Worm (Caenorhabditis elegans) whole organism, L4 larva: Measurements from ENCODE around the gene srbc-76.

Source experiments
- D1046.2 ChIP-seq: fragments of 200-800 bp; sonication (Bioruptor generic); IDR thresholded peaks from 2 replicates; pipeline ENCODE4 v1.3.6; 2022; ENCODE audit warnings: missing genetic modification characterization, missing compliant biosample characterization
- F10B5.3 ChIP-seq: sonication (generic microtip); optimal IDR thresholded peaks from 2 replicates; lab custom pipeline; 2016; ENCODE audit warnings: mild to moderate bottlenecking, missing genetic modification characterization, missing compliant biosample characterization
- F26F4.8 ChIP-seq: fragments of 200-800 bp; sonication (Bioruptor generic); conservative IDR thresholded peaks from 2 replicates; pipeline ENCODE4 v1.3.6; 2022; ENCODE audit warnings: missing genetic modification characterization, missing compliant biosample characterization
- T20F7.1 ChIP-seq: fragments of 200-800 bp; sonication (Bioruptor generic); optimal IDR thresholded peaks from 2 replicates; lab custom pipeline; 2018; ENCODE audit warnings: mild to moderate bottlenecking, missing genetic modification characterization, missing compliant biosample characterization
- T26A8.4 ChIP-seq: fragments of 200-800 bp; sonication (Bioruptor generic); IDR thresholded peaks from 2 replicates; pipeline ENCODE4 v1.3.6; 2022; ENCODE audit warnings: missing genetic modification characterization, missing compliant biosample characterization
- ZK337.2 ChIP-seq: fragments of 200-800 bp; sonication (Bioruptor generic); IDR thresholded peaks from 2 replicates; pipeline ENCODE4 v1.3.6; 2022; ENCODE audit warnings: missing genetic modification reagents, missing genetic modification characterization, missing compliant biosample characterization
- aly-2 ChIP-seq: sonication (generic microtip); optimal IDR thresholded peaks from 2 replicates; lab custom pipeline; 2018; ENCODE audit warnings: missing biosample characterization, missing genetic modification characterization
- ceh-32 ChIP-seq: sonication (generic microtip); optimal IDR thresholded peaks from 2 replicates; lab custom pipeline; 2016; ENCODE audit warnings: mild to moderate bottlenecking, missing genetic modification characterization, missing compliant biosample characterization; ENCODE audit not compliant: poor library complexity
- ceh-44 ChIP-seq: fragments of 200-800 bp; sonication (Bioruptor generic); IDR thresholded peaks from 2 replicates; pipeline ENCODE4 v1.3.6; 2022; ENCODE audit warnings: missing genetic modification reagents, missing genetic modification characterization, missing compliant biosample characterization
- ceh-82 ChIP-seq: sonication (generic microtip); optimal IDR thresholded peaks from 2 replicates; lab custom pipeline; 2017; ENCODE audit warnings: missing biosample characterization, missing genetic modification characterization
- cey-2 ChIP-seq: sonication (generic microtip); optimal IDR thresholded peaks from 3 replicates; lab custom pipeline; 2017; ENCODE audit warnings: missing genetic modification characterization, mild to moderate bottlenecking, missing compliant biosample characterization, antibody characterized with exemption, borderline replicate concordance; ENCODE audit not compliant: insufficient read depth
- daf-16 ChIP-seq, 3 experiments: sonication (generic microtip); optimal IDR thresholded peaks; 2 replicates each; lab custom pipeline; 2016 to 2017; ENCODE audit warnings: missing genetic modification characterization in 3 of 3, missing genetic modification reagents in 3 of 3, mild to moderate bottlenecking in 2 of 3, missing compliant biosample characterization in 2 of 3, missing biosample characterization in 1 of 3, moderate library complexity in 1 of 3
- dmd-6 ChIP-seq: fragments of 200-800 bp; sonication (Bioruptor generic); IDR thresholded peaks from 2 replicates; pipeline ENCODE4 v1.3.6; 2022; ENCODE audit warnings: missing genetic modification reagents, missing genetic modification characterization, missing compliant biosample characterization
- duxl-1 ChIP-seq: sonication (generic microtip); optimal IDR thresholded peaks from 2 replicates; lab custom pipeline; 2016; ENCODE audit warnings: mild to moderate bottlenecking, missing genetic modification characterization, moderate library complexity, missing compliant biosample characterization; ENCODE audit not compliant: poor library complexity
- dve-1 ChIP-seq: sonication (generic microtip); optimal IDR thresholded peaks from 2 replicates; lab custom pipeline; 2017; ENCODE audit warnings: antibody characterized with exemption, mild to moderate bottlenecking, missing genetic modification characterization, missing compliant biosample characterization; ENCODE audit not compliant: insufficient read depth
- egl-27 ChIP-seq: sonication (generic microtip); optimal IDR thresholded peaks from 3 replicates; lab custom pipeline; 2017; ENCODE audit warnings: missing biosample characterization, missing genetic modification reagents, missing genetic modification characterization
- hif-1 ChIP-seq, 2 experiments: sonication (generic microtip); optimal IDR thresholded peaks; 2 replicates each; lab custom pipeline; 2016 to 2017; ENCODE audit warnings: missing compliant biosample characterization in 2 of 2, missing genetic modification characterization in 2 of 2, missing genetic modification reagents in 2 of 2, missing genotype in 2 of 2, mild to moderate bottlenecking in 1 of 2
- jun-1 ChIP-seq: fragments of 150-350 bp; optimal IDR thresholded peaks from 2 replicates; lab custom pipeline; 2014; ENCODE audit warnings: missing biosample characterization, missing genetic modification reagents, missing genetic modification characterization
- lin-1 ChIP-seq: fragments of 200-800 bp; sonication (Bioruptor generic); IDR thresholded peaks from 2 replicates; pipeline ENCODE4 v1.3.6; 2022; ENCODE audit warnings: missing genetic modification reagents, missing genetic modification characterization, missing compliant biosample characterization
- lin-13 ChIP-seq: fragments of 150-350 bp; optimal IDR thresholded peaks from 2 replicates; lab custom pipeline; 2014; ENCODE audit warnings: missing biosample characterization, missing genetic modification reagents, missing genetic modification characterization
- madf-9 ChIP-seq: fragments of 200-800 bp; sonication (Bioruptor generic); conservative IDR thresholded peaks from 2 replicates; pipeline ENCODE4 v1.3.6; 2022; ENCODE audit warnings: missing genetic modification reagents, missing genetic modification characterization, missing compliant biosample characterization
- mes-2 ChIP-seq: sonication (generic microtip); optimal IDR thresholded peaks from 2 replicates; lab custom pipeline; 2016; ENCODE audit warnings: missing genotype, mild to moderate bottlenecking, missing genetic modification characterization, missing compliant biosample characterization; ENCODE audit not compliant: poor library complexity, severe bottlenecking
- mxl-3 ChIP-seq: fragments of 200-800 bp; sonication (Bioruptor generic); optimal IDR thresholded peaks from 2 replicates; lab custom pipeline; 2018; ENCODE audit warnings: mild to moderate bottlenecking, missing genetic modification characterization, missing compliant biosample characterization
- nhr-111 ChIP-seq: fragments of 200-800 bp; sonication (Bioruptor generic); optimal IDR thresholded peaks from 2 replicates; lab custom pipeline; 2018; ENCODE audit warnings: mild to moderate bottlenecking, missing genetic modification characterization, missing compliant biosample characterization
- nhr-25 ChIP-seq: sonication (generic microtip); optimal IDR thresholded peaks from 2 replicates; lab custom pipeline; 2017; ENCODE audit warnings: missing genetic modification characterization, mild to moderate bottlenecking, missing compliant biosample characterization, antibody characterized with exemption, moderate library complexity, borderline replicate concordance; ENCODE audit not compliant: insufficient read depth
- nhr-76 ChIP-seq: fragments of 150-350 bp; optimal IDR thresholded peaks from 2 replicates; lab custom pipeline; 2014; ENCODE audit warnings: missing biosample characterization, missing genetic modification characterization
- pha-4 ChIP-seq, 2 experiments: fragments of 150-350 bp in 1 of 2; fragments of 200-800 bp in 1 of 2; sonication (Bioruptor generic) in 1 of 2; IDR thresholded peaks in 1 of 2; optimal IDR thresholded peaks in 1 of 2; 2 replicates each; pipeline versions ENCODE4 v1.3.6 to Lab custom; 2014 to 2022; ENCODE audit warnings: missing genetic modification characterization in 2 of 2, missing genetic modification reagents in 2 of 2, missing biosample characterization in 1 of 2, missing compliant biosample characterization in 1 of 2
- pqm-1 ChIP-seq: sonication (generic microtip); optimal IDR thresholded peaks from 2 replicates; lab custom pipeline; 2017; ENCODE audit warnings: missing biosample characterization, missing genetic modification characterization
- rbr-2 ChIP-seq: sonication (generic microtip); optimal IDR thresholded peaks from 2 replicates; lab custom pipeline; 2016; ENCODE audit warnings: missing genotype, missing genetic modification characterization, missing compliant biosample characterization
- snpc-4 ChIP-seq: fragments of 150-350 bp; optimal IDR thresholded peaks from 2 replicates; lab custom pipeline; 2014; ENCODE audit warnings: missing biosample characterization, missing genetic modification characterization
- unc-39 ChIP-seq: sonication (generic microtip); optimal IDR thresholded peaks from 2 replicates; lab custom pipeline; 2017; ENCODE audit warnings: missing biosample characterization, missing genetic modification characterization
- zag-1 ChIP-seq: fragments of 150-350 bp; optimal IDR thresholded peaks from 2 replicates; lab custom pipeline; 2014; ENCODE audit warnings: missing biosample characterization, missing genetic modification characterization
- zfp-2 ChIP-seq: sonication (generic microtip); optimal IDR thresholded peaks from 2 replicates; lab custom pipeline; 2016; ENCODE audit warnings: mild to moderate bottlenecking, missing genetic modification characterization, missing compliant biosample characterization

Gene srbc-76

ce11 chrV:15281279-15281949 lies 29.2 kb downstream of the srbc-76 start, which contains the start of the genes srw-19 and srx-51 (continued):
- no peak for TF ChIP-seq cey-2 (tag; lab: Kevin White, UChicago)

ce11 chrV:15285984-15286383 lies 33.8 kb downstream of the srbc-76 start:
- TF ChIP-seq dmd-6 (peak; percentile 96), ceh-32 (tag; lab: Kevin White, UChicago) (no peak), pha-4 (GFP tag; IDR thresholded peaks at IDR 0.05; lab: Robert Waterston, UW) (no peak), pha-4 (tag; optimal IDR thresholded peaks at IDR 0.05; lab: Kevin White, UChicago) (no peak), zag-1 (tag; lab: Kevin White, UChicago) (no peak), lin-13 (no peak), zfp-2 (tag; lab: Kevin White, UChicago) (no peak), nhr-76 (tag; lab: Kevin White, UChicago) (no peak)

ce11 chrV:15287856-15288255 lies 35.7 kb downstream of the srbc-76 start, which contains the start of gene cyp-34A1:
TSS of gene cyp-34A1 (minus strand) at chrV:15287956.
- TF ChIP-seq ceh-44 (GFP tag; lab: Robert Waterston, UW), result no peak
- TF ChIP-seq pqm-1 (tag; lab: Kevin White, UChicago), result no peak
- no peak for TF ChIP-seq D1046.2 (GFP tag; lab: Robert Waterston, UW)
- TF ChIP-seq egl-27 (tag; lab: Kevin White, UChicago), result no peak
- no peak for TF ChIP-seq snpc-4 (tag; lab: Kevin White, UChicago)
- no peak for TF ChIP-seq rbr-2 (tag; lab: Kevin White, UChicago)
- TF ChIP-seq nhr-25 (tag; lab: Kevin White, UChicago), result no peak
- TF ChIP-seq madf-9, result no peak
- TF ChIP-seq T26A8.4, result no peak
- no peak for TF ChIP-seq duxl-1
- no peak for TF ChIP-seq mxl-3 (GFP tag; lab: Kevin White, UChicago)

- TF ChIP-seq nhr-111 (no peak), unc-39 (no peak), dve-1 (tag; lab: Kevin White, UChicago) (no peak), T20F7.1 (GFP tag; lab: Kevin White, UChicago) (no peak), jun-1 (tag; lab: Kevin White, UChicago) (no peak), F10B5.3 (tag; lab: Kevin White, UChicago) (no peak)
Observed at ce11 chrV:15290995-15291394, 38.8 kb downstream of the srbc-76 start, which contains the start of gene cyp-34A2. TSS of gene cyp-34A2 (minus strand) at chrV:15291095.

- TF ChIP-seq F26F4.8 (GFP tag; lab: Robert Waterston, UW), result no peak
- no peak for TF ChIP-seq mes-2 (tag; lab: Kevin White, UChicago)
- no peak for TF ChIP-seq daf-16 (GFP tag; optimal IDR thresholded peaks at IDR 0.05; lab: Kevin White, UChicago)
- no peak for TF ChIP-seq daf-16 (tag; optimal IDR thresholded peaks at IDR 0.05; lab: Kevin White, UChicago)
- TF ChIP-seq ZK337.2 (GFP tag; lab: Robert Waterston, UW), result no peak
- no peak for TF ChIP-seq hif-1 (tag; optimal IDR thresholded peaks at IDR 0.05; lab: Kevin White, UChicago)
- no peak for TF ChIP-seq duxl-1
- TF ChIP-seq lin-1 (GFP tag; lab: Robert Waterston, UW), result no peak
- TF ChIP-seq D1046.2 (GFP tag; lab: Robert Waterston, UW), result no peak
- TF ChIP-seq aly-2, result no peak
- no peak for TF ChIP-seq ceh-82 (tag; lab: Kevin White, UChicago)
Observed at ce11 chrV:15293865-15294264, 41.7 kb downstream of the srbc-76 start, which contains the start of gene str-96. TSS of gene str-96 (minus strand) at chrV:15293965.
